Fruit fly (Drosophila melanogaster): ENCODE results near the gene CG8565.
A peak's percentile ranks its signal among the peaks of the same experiment; 100 is the strongest.

CG8565 gene

DNA sequence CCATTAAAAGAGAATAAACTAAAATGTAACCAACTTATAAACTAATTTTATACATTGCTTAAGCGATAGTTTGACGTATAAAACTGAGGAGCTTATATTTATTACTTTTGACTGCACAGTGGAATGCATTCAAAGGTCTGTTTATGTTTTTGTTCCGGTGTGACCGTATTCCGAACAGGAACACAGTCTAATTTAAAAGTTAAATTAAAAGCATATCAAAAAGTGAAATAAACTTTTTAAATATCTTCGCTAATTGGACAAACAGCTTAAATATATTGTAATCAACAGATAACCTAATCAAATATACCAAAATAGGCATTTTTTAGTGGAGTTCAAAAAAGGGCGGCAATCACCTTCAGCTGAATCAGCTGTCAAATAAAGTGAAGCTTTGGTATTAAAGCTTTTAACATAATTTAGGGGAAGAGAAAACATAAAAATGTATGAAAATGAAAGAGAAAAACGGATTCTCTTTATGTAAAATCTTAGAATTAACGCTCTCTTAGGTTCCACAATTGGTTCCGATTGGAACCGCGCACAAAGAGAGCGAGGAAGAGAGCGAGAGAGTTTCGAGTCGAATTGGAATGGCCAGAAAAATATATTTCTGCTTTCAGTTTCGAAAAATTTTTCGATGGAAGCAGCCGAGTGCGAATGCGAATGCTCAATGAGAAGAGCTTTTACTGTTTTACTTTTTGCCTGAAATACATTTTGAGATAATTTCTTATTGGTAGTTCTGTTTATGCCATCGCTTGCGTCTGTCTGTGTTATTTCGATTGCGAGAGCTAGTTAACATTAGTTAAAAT is 33.7 kb upstream of the CG8565 start, which contains the start of the genes PGRP-LE and sd (continued):
- TF ChIP-seq BEAF-32 (GFP tag; optimal IDR thresholded peaks at IDR 0.05) (peak; percentile 34), CG5953 (GFP tag; IDR thresholded peaks at IDR 0.05) (no peak), CG8281 (tag; optimal IDR thresholded peaks at IDR 0.05) (no peak), gsb (GFP tag; IDR thresholded peaks at IDR 0.05) (no peak), stc (GFP tag; IDR thresholded peaks at IDR 0.05) (no peak), dmrt99B (tag; optimal IDR thresholded peaks at IDR 0.05) (no peak), crol (GFP tag; IDR thresholded peaks at IDR 0.05) (no peak), tup (GFP tag; optimal IDR thresholded peaks at IDR 0.05) (no peak), gsb-n (tag; optimal IDR thresholded peaks at IDR 0.05) (no peak), Bdp1 (GFP tag; optimal IDR thresholded peaks at IDR 0.05) (no peak), CG9817 (tag; optimal IDR thresholded peaks at IDR 0.05) (no peak), lola (GFP tag; optimal IDR thresholded peaks at IDR 0.05) (peak in 1 of 3 experiments; percentile 16), Sox102F (GFP tag; optimal IDR thresholded peaks at IDR 0.05) (no peak), BtbVII (GFP tag; optimal IDR thresholded peaks at IDR 0.05) (peak; percentile 2), al (GFP tag; IDR thresholded peaks at IDR 0.05) (no peak), ara (GFP tag; IDR thresholded peaks at IDR 0.05) (no peak), CG3163 (GFP tag; optimal IDR thresholded peaks at IDR 0.05) (peak; percentile 98), Oli (tag; optimal IDR thresholded peaks at IDR 0.05) (no peak), mam (GFP tag; optimal IDR thresholded peaks at IDR 0.05) (peak; percentile 8), CG11456 (GFP tag; IDR thresholded peaks at IDR 0.05) (no peak), Rx (GFP tag; IDR thresholded peaks at IDR 0.05) (no peak), CG6272 (GFP tag; IDR thresholded peaks at IDR 0.05) (no peak), CG11560 (tag; IDR thresholded peaks at IDR 0.05) (no peak), CG14965 (GFP tag; optimal IDR thresholded peaks at IDR 0.05; ENCODE audit: borderline replicate concordance) (no peak), CG1233 (GFP tag; optimal IDR thresholded peaks at IDR 0.05) (no peak), Sry-δ (GFP tag; optimal IDR thresholded peaks at IDR 0.05) (no peak), Atf6 (GFP tag; IDR thresholded peaks at IDR 0.05) (peak; percentile 7; the same call in 1 of the 2 replicates), tap (tag; optimal IDR thresholded peaks at IDR 0.05) (no peak), en (GFP tag; optimal IDR thresholded peaks at IDR 0.05) (no peak), CG7963 (GFP tag; IDR thresholded peaks at IDR 0.05; ENCODE audit: partially characterized antibody) (no peak), C15 (GFP tag; IDR thresholded peaks at IDR 0.05) (no peak), prd (optimal IDR thresholded peaks at IDR 0.05) (no peak), prd (GFP tag; IDR thresholded peaks at IDR 0.05) (no peak), dan (GFP tag; IDR thresholded peaks at IDR 0.05) (no peak), ham (GFP tag; IDR thresholded peaks at IDR 0.05) (no peak), CG10431 (GFP tag; optimal IDR thresholded peaks at IDR 0.05) (no peak), CG12659 (GFP tag; optimal IDR thresholded peaks at IDR 0.05) (no peak), CG11696 (GFP tag; IDR thresholded peaks at IDR 0.05) (no peak), Side (GFP tag; optimal IDR thresholded peaks at IDR 0.05) (no peak), Adf1 (GFP tag; IDR thresholded peaks at IDR 0.05) (no peak; the same call in 1 of the 2 replicates), vnd (GFP tag; IDR thresholded peaks at IDR 0.05; ENCODE audit: partially characterized antibody) (no peak), CG15514 (GFP tag; optimal IDR thresholded peaks at IDR 0.05) (peak; percentile 83), CG11723 (GFP tag; optimal IDR thresholded peaks at IDR 0.05) (no peak), Dad (GFP tag; optimal IDR thresholded peaks at IDR 0.05) (no peak), CG12744 (GFP tag; optimal IDR thresholded peaks at IDR 0.05) (no peak), Bteb2 (GFP tag; optimal IDR thresholded peaks at IDR 0.05) (no peak), ap (GFP tag; IDR thresholded peaks at IDR 0.05) (no peak), kay (GFP tag; optimal IDR thresholded peaks at IDR 0.05) (no peak), chm (GFP tag; IDR thresholded peaks at IDR 0.05) (no peak), CG15073 (GFP tag; optimal IDR thresholded peaks at IDR 0.05) (no peak), sim (GFP tag; IDR thresholded peaks at IDR 0.05) (no peak)

All from whole organism, embryonic.